Fruit fly (Drosophila melanogaster) whole organism, embryonic: Measurements from ENCODE around the gene CG11085.

Experiments used
- ATbp ChIP-seq: fragments of 200-800 bp; sonication (Bioruptor generic); optimal IDR thresholded peaks from 2 replicates; lab custom pipeline; 2017; ENCODE audit warnings: missing biosample characterization, mild to moderate bottlenecking, missing genetic modification characterization, missing genetic modification reagents
- Aef1 ChIP-seq: fragments of 200-800 bp; sonication (Bioruptor generic); IDR thresholded peaks from 3 replicates; pipeline ENCODE4 v1.3.6; 2022; ENCODE audit warnings: missing biosample characterization, missing genetic modification characterization
- Asciz ChIP-seq: fragments of 200-800 bp; sonication (Bioruptor generic); optimal IDR thresholded peaks from 2 replicates; lab custom pipeline; 2017; ENCODE audit warnings: missing biosample characterization, mild to moderate bottlenecking, missing genetic modification characterization, missing genetic modification reagents
- Awh ChIP-seq: fragments of 200-800 bp; sonication (Bioruptor generic); IDR thresholded peaks from 2 replicates; pipeline ENCODE4, ENCODE4 v1.3.6; 2022; ENCODE audit warnings: missing biosample characterization, missing genetic modification characterization
- Bteb2 ChIP-seq: fragments of 200-800 bp; sonication (Bioruptor generic); optimal IDR thresholded peaks from 2 replicates; lab custom pipeline; 2016; ENCODE audit warnings: missing biosample characterization, missing genetic modification characterization
- CG10147 ChIP-seq: fragments of 200-800 bp; sonication (Bioruptor generic); optimal IDR thresholded peaks from 2 replicates; lab custom pipeline; 2019; ENCODE audit warnings: missing biosample characterization, mild to moderate bottlenecking, missing genetic modification characterization, moderate library complexity
- CG10462 ChIP-seq: fragments of 200-800 bp; sonication (Bioruptor generic); optimal IDR thresholded peaks from 2 replicates; lab custom pipeline; 2016; ENCODE audit warnings: missing biosample characterization, missing genetic modification characterization
- CG12155 ChIP-seq: fragments of 200-800 bp; sonication (Bioruptor generic); optimal IDR thresholded peaks from 3 replicates; lab custom pipeline; 2016; ENCODE audit warnings: missing biosample characterization, missing genetic modification characterization
- CG12744 ChIP-seq: fragments of 200-800 bp; sonication (Bioruptor generic); optimal IDR thresholded peaks from 2 replicates; lab custom pipeline; 2016; ENCODE audit warnings: missing biosample characterization, missing genetic modification characterization
- CG13296 ChIP-seq: fragments of 200-800 bp; sonication (Bioruptor generic); optimal IDR thresholded peaks from 3 replicates; lab custom pipeline; 2018; ENCODE audit warnings: missing biosample characterization, mild to moderate bottlenecking, missing genetic modification characterization
- CG1603 ChIP-seq: fragments of 200-800 bp; sonication (Bioruptor generic); optimal IDR thresholded peaks from 2 replicates; lab custom pipeline; 2019; ENCODE audit warnings: missing biosample characterization, mild to moderate bottlenecking, missing genetic modification characterization, moderate library complexity
- CG17829 ChIP-seq: fragments of 200-800 bp; optimal IDR thresholded peaks from 2 replicates; lab custom pipeline; 2019; ENCODE audit warnings: missing biosample characterization, mild to moderate bottlenecking, missing genetic modification characterization, moderate library complexity
- CG18476 ChIP-seq: fragments of 200-800 bp; sonication (Bioruptor generic); optimal IDR thresholded peaks from 2 replicates; lab custom pipeline; 2016; ENCODE audit warnings: missing biosample characterization, mild to moderate bottlenecking, missing genetic modification characterization
- CG2678 ChIP-seq: fragments of 200-800 bp; sonication (Bioruptor generic); optimal IDR thresholded peaks from 3 replicates; lab custom pipeline; 2019; ENCODE audit warnings: missing biosample characterization, mild to moderate bottlenecking, missing genetic modification characterization, moderate library complexity
- CG3847 ChIP-seq: fragments of 200-800 bp; sonication (Bioruptor generic); IDR thresholded peaks from 2 replicates; pipeline ENCODE4 v1.3.6; 2022; ENCODE audit warnings: missing biosample characterization, missing genetic modification characterization
- CG4404 ChIP-seq: fragments of 200-800 bp; sonication (Bioruptor generic); IDR thresholded peaks from 2 replicates; pipeline ENCODE4 v1.3.6; 2022; ENCODE audit warnings: missing biosample characterization, missing genetic modification characterization
- CG4820 ChIP-seq: fragments of 200-800 bp; sonication (Bioruptor generic); optimal IDR thresholded peaks from 3 replicates; lab custom pipeline; 2016; ENCODE audit warnings: missing biosample characterization, missing genetic modification characterization
- CG6791 ChIP-seq: fragments of 200-800 bp; sonication (Bioruptor generic); IDR thresholded peaks from 3 replicates; pipeline ENCODE4 v1.3.6; 2022; ENCODE audit warnings: missing biosample characterization, missing genetic modification characterization; ENCODE audit not compliant: partially characterized antibody
- CG6813 ChIP-seq: fragments of 200-800 bp; sonication (Bioruptor generic); optimal IDR thresholded peaks from 2 replicates; lab custom pipeline; 2017; ENCODE audit warnings: missing biosample characterization, missing genetic modification characterization, mild to moderate bottlenecking, moderate library complexity, missing genetic modification reagents
- CG7786 ChIP-seq: fragments of 200-800 bp; sonication (Bioruptor generic); optimal IDR thresholded peaks from 2 replicates; lab custom pipeline; 2016; ENCODE audit warnings: missing biosample characterization, missing genetic modification characterization
- CG9215 ChIP-seq: fragments of 200-800 bp; sonication (Bioruptor generic); IDR thresholded peaks from 2 replicates; pipeline ENCODE4 v1.3.6; 2022; ENCODE audit warnings: missing biosample characterization, missing genetic modification characterization
- CG9727 ChIP-seq: fragments of 200-800 bp; sonication (Bioruptor generic); optimal IDR thresholded peaks from 3 replicates; lab custom pipeline; 2017; ENCODE audit warnings: missing biosample characterization, mild to moderate bottlenecking, missing genetic modification characterization
- H2.0 ChIP-seq: fragments of 200-800 bp; sonication (Bioruptor generic); IDR thresholded peaks from 2 replicates; pipeline ENCODE4 v1.3.6; 2022; ENCODE audit warnings: missing biosample characterization, missing genetic modification characterization
- HLH3B ChIP-seq: fragments of 200-800 bp; sonication (Bioruptor generic); IDR thresholded peaks from 2 replicates; pipeline ENCODE4 v1.3.6; 2022; ENCODE audit warnings: missing biosample characterization, missing genetic modification characterization
- Hr51 ChIP-seq, 2 experiments: fragments of 200-800 bp; sonication (Bioruptor generic); optimal IDR thresholded peaks; 2 replicates in 1 of 2; 3 replicates in 1 of 2; lab custom pipeline; 2016 to 2018; ENCODE audit warnings: missing biosample characterization in 2 of 2, missing genetic modification characterization in 2 of 2, mild to moderate bottlenecking in 1 of 2, moderate library complexity in 1 of 2
- Jarid2 ChIP-seq: fragments of 200-800 bp; sonication (Bioruptor generic); optimal IDR thresholded peaks from 3 replicates; lab custom pipeline; 2017; ENCODE audit warnings: mild to moderate bottlenecking, missing biosample characterization, missing genetic modification reagents, missing genetic modification characterization
- Ravus ChIP-seq: fragments of 200-800 bp; sonication (Bioruptor generic); IDR thresholded peaks from 2 replicates; pipeline ENCODE4 v1.3.6; 2022; ENCODE audit warnings: missing biosample characterization, missing genetic modification characterization
- Scr ChIP-seq: fragments of 200-800 bp; sonication (Bioruptor generic); IDR thresholded peaks from 2 replicates; pipeline ENCODE4 v1.3.6; 2022; ENCODE audit warnings: missing biosample characterization, missing genetic modification characterization; ENCODE audit not compliant: partially characterized antibody
- Ssrp ChIP-seq: fragments of 200-800 bp; sonication (Bioruptor generic); optimal IDR thresholded peaks from 2 replicates; lab custom pipeline; 2018; ENCODE audit warnings: missing biosample characterization, mild to moderate bottlenecking, missing genetic modification characterization, moderate library complexity
- Tbp ChIP-seq: fragments of >200 bp; optimal IDR thresholded peaks from 2 replicates; lab custom pipeline; 2018; ENCODE audit warnings: missing biosample characterization, missing genetic modification characterization
- YL-1 ChIP-seq: fragments of 200-800 bp; sonication (Bioruptor generic); optimal IDR thresholded peaks from 3 replicates; lab custom pipeline; 2017; ENCODE audit warnings: missing biosample characterization, mild to moderate bottlenecking, missing genetic modification characterization
- ab ChIP-seq: fragments of 200-800 bp; sonication (Bioruptor generic); optimal IDR thresholded peaks from 2 replicates; lab custom pipeline; 2016; ENCODE audit warnings: missing biosample characterization, missing genetic modification characterization
- chn ChIP-seq: fragments of 200-800 bp; sonication (Bioruptor generic); optimal IDR thresholded peaks from 2 replicates; lab custom pipeline; 2016; ENCODE audit warnings: missing biosample characterization, missing genetic modification characterization
- fd3F ChIP-seq: fragments of 200-800 bp; sonication (Bioruptor generic); optimal IDR thresholded peaks from 2 replicates; lab custom pipeline; 2018; ENCODE audit warnings: missing biosample characterization, mild to moderate bottlenecking, missing genetic modification characterization, moderate library complexity
- grau ChIP-seq: fragments of 200-800 bp; optimal IDR thresholded peaks from 3 replicates; lab custom pipeline; 2019; ENCODE audit warnings: missing biosample characterization, mild to moderate bottlenecking, missing genetic modification characterization, moderate library complexity
- inv ChIP-seq: fragments of 200-800 bp; sonication (Bioruptor generic); IDR thresholded peaks from 2 replicates; pipeline ENCODE4 v1.3.6; 2022; ENCODE audit warnings: missing biosample characterization, missing genetic modification characterization; ENCODE audit not compliant: partially characterized antibody
- ken ChIP-seq: fragments of 200-800 bp; sonication (Bioruptor generic); IDR thresholded peaks from 3 replicates; pipeline ENCODE4 v1.3.6; 2022; ENCODE audit warnings: missing biosample characterization, missing genetic modification characterization
- nau ChIP-seq: fragments of 200-800 bp; sonication (Bioruptor generic); optimal IDR thresholded peaks from 3 replicates; lab custom pipeline; 2017; ENCODE audit warnings: missing biosample characterization, mild to moderate bottlenecking, missing genetic modification characterization, missing genetic modification reagents
- nerfin-2 ChIP-seq: fragments of 200-800 bp; sonication (Bioruptor generic); IDR thresholded peaks from 2 replicates; pipeline ENCODE4 v1.3.6; 2022; ENCODE audit warnings: missing biosample characterization, missing genetic modification characterization; ENCODE audit not compliant: partially characterized antibody
- org-1 ChIP-seq: fragments of 200-800 bp; sonication (Bioruptor generic); optimal IDR thresholded peaks from 2 replicates; lab custom pipeline; 2017; ENCODE audit warnings: missing biosample characterization, missing genetic modification characterization
- otp ChIP-seq: fragments of 200-800 bp; sonication (Bioruptor generic); IDR thresholded peaks from 3 replicates; pipeline ENCODE4, ENCODE4 v1.3.6; 2022; ENCODE audit warnings: missing biosample characterization, missing genetic modification characterization
- pfk ChIP-seq: fragments of 200-800 bp; sonication (Bioruptor generic); optimal IDR thresholded peaks from 2 replicates; lab custom pipeline; 2018; ENCODE audit warnings: missing biosample characterization, mild to moderate bottlenecking, missing genetic modification characterization, moderate library complexity
- phol ChIP-seq: fragments of 200-800 bp; sonication (Bioruptor generic); optimal IDR thresholded peaks from 3 replicates; lab custom pipeline; 2018; ENCODE audit warnings: missing biosample characterization, mild to moderate bottlenecking, missing genetic modification characterization, moderate library complexity
- pnt ChIP-seq: fragments of 200-800 bp; sonication (Bioruptor generic); optimal IDR thresholded peaks from 3 replicates; lab custom pipeline; 2016; ENCODE audit warnings: missing biosample characterization, missing genetic modification characterization
- prd ChIP-seq, 3 experiments: fragments of >200 bp in 2 of 3; fragments of 200-800 bp in 1 of 3; sonication (Bioruptor generic) in 1 of 3; optimal IDR thresholded peaks in 2 of 3; IDR thresholded peaks in 1 of 3; 2 replicates in 2 of 3; 3 replicates in 1 of 3; pipeline versions ENCODE4 v1.3.6 to Lab custom; 2017 to 2022; ENCODE audit warnings: missing biosample characterization in 1 of 3, missing genetic modification characterization in 1 of 3
- psq ChIP-seq: fragments of 200-800 bp; sonication (Bioruptor generic); optimal IDR thresholded peaks from 2 replicates; lab custom pipeline; 2017; ENCODE audit warnings: missing biosample characterization, missing genetic modification characterization
- rib ChIP-seq: fragments of 200-800 bp; sonication (Bioruptor generic); IDR thresholded peaks from 2 replicates; pipeline ENCODE4 v1.3.6; 2022; ENCODE audit warnings: missing biosample characterization, missing genetic modification characterization
- ro ChIP-seq: fragments of 200-800 bp; sonication (Bioruptor generic); IDR thresholded peaks from 2 replicates; pipeline ENCODE4 v1.3.6; 2022; ENCODE audit warnings: missing biosample characterization, missing genetic modification characterization
- slou ChIP-seq: fragments of 200-800 bp; sonication (Bioruptor generic); optimal IDR thresholded peaks from 3 replicates; lab custom pipeline; 2016; ENCODE audit warnings: missing biosample characterization, missing genetic modification characterization
- ttk ChIP-seq: fragments of 200-800 bp; sonication (Bioruptor generic); IDR thresholded peaks from 2 replicates; pipeline ENCODE4 v2.1.2; 2022; ENCODE audit warnings: missing biosample characterization, missing genetic modification characterization

CG11085 gene

dm6 chrX:12567663-12568062 is 48.5 kb upstream of the CG11085 start (continued):
- TF ChIP-seq ATbp, result peak; percentile 72
- peak; percentile 37 for TF ChIP-seq Ravus
- TF ChIP-seq Scr (GFP tag; lab: Robert Waterston, UW), result no peak
- peak; percentile 87 for TF ChIP-seq grau
- peak; percentile 22; the same call in 1 of the 3 replicates for TF ChIP-seq otp (GFP tag; lab: Robert Waterston, UW)
- peak; percentile 73 for TF ChIP-seq CG9727
- peak; percentile 92 for TF ChIP-seq CG2678
- peak; percentile 91 for TF ChIP-seq CG13296 (GFP tag; lab: Kevin White, UChicago)
- peak; percentile 67 for TF ChIP-seq Awh (GFP tag; lab: Robert Waterston, UW)
- no peak for TF ChIP-seq YL-1 (GFP tag; lab: Kevin White, UChicago)
- TF ChIP-seq CG17829 (tag; lab: Kevin White, UChicago), result peak; percentile 76
- TF ChIP-seq CG7786 (GFP tag; lab: Kevin White, UChicago), result no peak
- TF ChIP-seq HLH3B (GFP tag; lab: Robert Waterston, UW), result peak; percentile 88
- peak; percentile 70; the same call in 1 of the 2 replicates for TF ChIP-seq ttk
- peak; percentile 76 for TF ChIP-seq CG9215 (GFP tag; lab: Robert Waterston, UW)
- TF ChIP-seq ro (GFP tag; lab: Robert Waterston, UW), result no peak
- peak; percentile 91 for TF ChIP-seq CG10147 (GFP tag; lab: Kevin White, UChicago)
- no peak for TF ChIP-seq Tbp
- peak; percentile 45 for TF ChIP-seq nau (GFP tag; lab: Kevin White, UChicago)
- no peak for TF ChIP-seq nerfin-2
- no peak for TF ChIP-seq inv
- TF ChIP-seq Ssrp (tag; lab: Kevin White, UChicago), result peak; percentile 62
- peak; percentile 84 for TF ChIP-seq CG3847 (GFP tag; lab: Robert Waterston, UW)
- peak; percentile 50 for TF ChIP-seq CG12155 (GFP tag; lab: Kevin White, UChicago)
- TF ChIP-seq Asciz, result peak; percentile 66
- peak; percentile 24 for TF ChIP-seq pfk
- TF ChIP-seq CG6791, result no peak
- TF ChIP-seq Hr51 (GFP tag; optimal IDR thresholded peaks at IDR 0.05; lab: Kevin White, UChicago), result peak in 1 of 2 experiments; percentile 86
- peak; percentile 62 for TF ChIP-seq H2.0 (GFP tag; lab: Robert Waterston, UW)
- TF ChIP-seq Bteb2 (GFP tag; lab: Kevin White, UChicago), result no peak
- no peak for TF ChIP-seq pnt (GFP tag; lab: Kevin White, UChicago)
- TF ChIP-seq ab (GFP tag; lab: Kevin White, UChicago), result no peak
- peak; percentile 55 for TF ChIP-seq slou (GFP tag; lab: Kevin White, UChicago)
- peak; percentile 72 for TF ChIP-seq phol (tag; lab: Kevin White, UChicago)
- TF ChIP-seq Jarid2 (GFP tag; lab: Kevin White, UChicago), result peak; percentile 14
- TF ChIP-seq Aef1 (GFP tag; lab: Robert Waterston, UW), result peak; percentile 67; the same call in 2 of the 3 replicates
- peak; percentile 85 for TF ChIP-seq CG6813
- TF ChIP-seq prd (optimal IDR thresholded peaks at IDR 0.05; lab: Kevin White, UChicago), result no peak
- TF ChIP-seq prd (GFP tag; IDR thresholded peaks at IDR 0.05; lab: Robert Waterston, UW), result peak; percentile 76
- no peak for TF ChIP-seq CG1603 (tag; lab: Kevin White, UChicago)
- TF ChIP-seq chn (GFP tag; lab: Kevin White, UChicago), result no peak
- TF ChIP-seq CG4820, result peak; percentile 25
- peak; percentile 42; the same call in 1 of the 3 replicates for TF ChIP-seq ken (GFP tag; lab: Robert Waterston, UW)
- TF ChIP-seq CG12744 (GFP tag; lab: Kevin White, UChicago), result no peak
- TF ChIP-seq org-1 (GFP tag; lab: Kevin White, UChicago), result peak; percentile 70
- peak; percentile 8 for TF ChIP-seq CG18476 (GFP tag; lab: Kevin White, UChicago)
- TF ChIP-seq CG4404, result peak; percentile 45; the same call in 1 of the 2 replicates
- no peak for TF ChIP-seq psq (GFP tag; lab: Kevin White, UChicago)
- no peak for TF ChIP-seq CG10462
- peak; percentile 85 for TF ChIP-seq fd3F (GFP tag; lab: Kevin White, UChicago)
- peak; percentile 61 for TF ChIP-seq rib
